Fruit fly (Drosophila melanogaster): ENCODE results near the gene CG18599.

CG18599 gene

DNA sequence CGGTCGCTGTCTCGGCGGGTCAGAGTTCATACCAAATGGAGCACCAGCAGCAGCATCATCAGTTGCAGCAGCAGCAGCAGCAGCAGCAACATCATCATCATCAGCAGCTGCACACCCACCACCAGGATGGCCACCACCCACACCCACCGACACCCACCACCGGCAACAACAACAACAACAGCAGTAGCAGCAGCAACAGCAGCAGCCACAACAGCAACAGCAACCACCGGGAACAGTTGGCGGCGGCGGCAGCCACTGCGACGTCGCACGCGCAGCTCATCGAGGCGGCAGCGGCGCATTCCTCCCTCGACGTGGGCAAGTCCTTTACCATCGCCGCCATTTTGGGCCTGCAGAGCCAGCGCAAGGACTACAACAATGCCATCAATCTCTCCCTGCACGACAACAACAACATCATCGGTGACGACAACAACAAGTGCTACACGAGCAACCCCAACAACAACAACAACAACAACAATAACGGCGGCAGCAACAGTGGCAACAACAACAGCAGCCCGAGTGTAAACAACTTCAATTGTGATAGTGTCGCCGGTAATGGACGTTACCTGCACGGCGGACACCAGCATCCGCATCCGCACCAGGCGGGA is 2.3 kb downstream of the CG18599 start (continued):
- TF ChIP-seq CG6765 (GFP tag; optimal IDR thresholded peaks at IDR 0.05) (no peak), ewg (GFP tag; optimal IDR thresholded peaks at IDR 0.05) (peak; percentile 96), CG34224 (GFP tag; IDR thresholded peaks at IDR 0.05; ENCODE audit: partially characterized antibody) (0 out of 3 replicates have a peak, but pooled peaks have one; percentile 15), tna (GFP tag; IDR thresholded peaks at IDR 0.05; ENCODE audit: partially characterized antibody) (no peak), Meics (GFP tag; optimal IDR thresholded peaks at IDR 0.05) (no peak), gsb-n (tag; optimal IDR thresholded peaks at IDR 0.05) (no peak), stwl (tag; optimal IDR thresholded peaks at IDR 0.05) (no peak), sim (GFP tag; IDR thresholded peaks at IDR 0.05) (no peak), ab (GFP tag; optimal IDR thresholded peaks at IDR 0.05) (no peak), CG17328 (GFP tag; IDR thresholded peaks at IDR 0.05) (no peak), pros (GFP tag; optimal IDR thresholded peaks at IDR 0.05) (no peak), CG7372 (GFP tag; IDR thresholded peaks at IDR 0.05) (no peak), fd96Cb (tag; optimal IDR thresholded peaks at IDR 0.05) (no peak), tup (GFP tag; optimal IDR thresholded peaks at IDR 0.05) (no peak), Chrac-16 (GFP tag; optimal IDR thresholded peaks at IDR 0.05) (no peak), gce (GFP tag; IDR thresholded peaks at IDR 0.05) (no peak), repo (GFP tag; optimal IDR thresholded peaks at IDR 0.05) (no peak), Scr (GFP tag; IDR thresholded peaks at IDR 0.05; ENCODE audit: partially characterized antibody) (no peak), CG6254 (GFP tag; optimal IDR thresholded peaks at IDR 0.05) (no peak), slou (GFP tag; optimal IDR thresholded peaks at IDR 0.05) (no peak), mld (GFP tag; IDR thresholded peaks at IDR 0.05; ENCODE audit: partially characterized antibody) (no peak), CG8089 (GFP tag; optimal IDR thresholded peaks at IDR 0.05) (no peak), Hmx (GFP tag; optimal IDR thresholded peaks at IDR 0.05) (no peak), CG4360 (GFP tag; IDR thresholded peaks at IDR 0.05) (peak; percentile 91), CG10654 (GFP tag; optimal IDR thresholded peaks at IDR 0.05) (no peak), Doc3 (GFP tag; IDR thresholded peaks at IDR 0.05; ENCODE audit: partially characterized antibody) (no peak), CG9215 (GFP tag; IDR thresholded peaks at IDR 0.05) (no peak), sd (tag; optimal IDR thresholded peaks at IDR 0.05) (no peak), bab2 (GFP tag; optimal IDR thresholded peaks at IDR 0.05) (no peak)

DNA sequence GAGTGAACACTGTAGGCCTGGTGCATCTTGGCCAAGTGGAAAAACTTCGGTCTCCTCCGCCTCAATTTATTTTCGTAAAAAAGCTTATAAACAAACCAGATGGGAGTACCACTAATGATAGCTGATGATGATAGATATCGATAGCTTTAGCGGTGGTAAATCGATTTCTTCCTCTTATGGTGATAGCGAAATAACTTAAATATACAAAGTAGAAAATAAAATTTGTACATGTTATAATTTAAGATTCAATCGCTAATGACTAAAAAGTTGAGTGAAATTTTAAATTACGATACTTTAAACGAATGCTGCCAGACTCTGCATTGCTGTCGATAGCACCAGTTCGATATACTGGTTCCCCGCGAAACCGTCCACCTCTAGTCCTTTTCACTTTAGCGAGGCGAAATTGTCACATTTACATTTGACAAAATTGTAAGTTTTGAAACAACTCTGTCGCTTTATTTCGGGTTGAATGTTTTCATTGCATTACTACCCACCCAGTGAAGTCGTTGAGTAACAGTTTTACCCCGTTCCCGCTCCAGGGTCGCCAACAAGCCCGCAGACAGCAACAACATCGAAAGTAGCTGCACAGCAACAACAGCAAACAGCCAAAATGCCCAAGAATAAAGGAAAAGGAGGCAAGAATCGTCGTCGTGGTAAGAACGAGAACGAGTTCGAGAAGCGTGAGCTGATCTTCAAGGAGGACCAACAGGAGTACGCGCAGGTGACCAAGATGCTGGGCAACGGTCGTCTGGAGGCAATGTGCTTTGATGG is 6.9 kb downstream of the CG18599 start, which contains the start of the genes Vps39 and eIF1A:
TSS of gene Vps39 (minus strand) at position 119 of the 771 bp plus-strand sequence.
TSS of gene eIF1A (plus strand) at position 338 of the 771 bp plus-strand sequence.
- peak; percentile 43 for TF ChIP-seq CG8924 (tag; optimal IDR thresholded peaks at IDR 0.05)
- no peak for TF ChIP-seq gsb-n (tag; optimal IDR thresholded peaks at IDR 0.05)
- peak; percentile 49 for TF ChIP-seq phol (tag; optimal IDR thresholded peaks at IDR 0.05)
- TF ChIP-seq Bteb2 (GFP tag; optimal IDR thresholded peaks at IDR 0.05), result no peak
- TF ChIP-seq CG11695 (GFP tag; IDR thresholded peaks at IDR 0.05), result no peak
- no peak for TF ChIP-seq CG6813 (GFP tag; optimal IDR thresholded peaks at IDR 0.05)
- no peak for TF ChIP-seq CG1603 (tag; optimal IDR thresholded peaks at IDR 0.05)
- no peak for TF ChIP-seq jigr1 (GFP tag; IDR thresholded peaks at IDR 0.05)
- no peak for TF ChIP-seq Sry-β (GFP tag; optimal IDR thresholded peaks at IDR 0.05)
- peak; percentile 1 for TF ChIP-seq CG12155 (GFP tag; optimal IDR thresholded peaks at IDR 0.05)
- no peak for TF ChIP-seq da (GFP tag; optimal IDR thresholded peaks at IDR 0.05)
- peak; percentile 21 for TF ChIP-seq Dip3 (GFP tag; optimal IDR thresholded peaks at IDR 0.05)
- TF ChIP-seq Usf (GFP tag; optimal IDR thresholded peaks at IDR 0.05), result no peak
- TF ChIP-seq yki (optimal IDR thresholded peaks at IDR 0.05), result no peak
- peak; percentile 1 for TF ChIP-seq kay (GFP tag; optimal IDR thresholded peaks at IDR 0.05)
- no peak for TF ChIP-seq CG6683 (GFP tag; optimal IDR thresholded peaks at IDR 0.05)
- no peak for TF ChIP-seq CG6254 (GFP tag; optimal IDR thresholded peaks at IDR 0.05)
- peak; percentile 56 for TF ChIP-seq Nf-YC (tag; optimal IDR thresholded peaks at IDR 0.05)
- peak; percentile 43 for TF ChIP-seq HLH54F (GFP tag; optimal IDR thresholded peaks at IDR 0.05)
- TF ChIP-seq gcm2 (GFP tag; optimal IDR thresholded peaks at IDR 0.05), result no peak
- TF ChIP-seq ci (GFP tag; IDR thresholded peaks at IDR 0.05), result no peak
- peak; percentile 46 for TF ChIP-seq CG9817 (tag; optimal IDR thresholded peaks at IDR 0.05)
- peak; percentile 94 for TF ChIP-seq Dll (GFP tag; IDR thresholded peaks at IDR 0.05; ENCODE audit: partially characterized antibody)

Data from whole organism, embryonic.